Worm (Caenorhabditis elegans): Measurements from ENCODE around the gene algn-2.

The algn-2 gene

ce11 chrII:5379614-5380077 is 4.6 kb downstream of the algn-2 start, which contains the start of gene pkc-3 (continued):
- no peak for TF ChIP-seq elt-1 (tag; optimal IDR thresholded peaks at IDR 0.05)

- no peak for TF ChIP-seq elt-2 (tag; optimal IDR thresholded peaks at IDR 0.05)
- peak; percentile 0 for TF ChIP-seq nhr-23 (tag; optimal IDR thresholded peaks at IDR 0.05)
- TF ChIP-seq tbx-2 (tag; optimal IDR thresholded peaks at IDR 0.05), result no peak
- peak; percentile 8 for TF ChIP-seq nhr-43 (tag; optimal IDR thresholded peaks at IDR 0.05; ENCODE audit: poor library complexity, severe bottlenecking)
Observed at ce11 chrII:5384282-5384681, 9.2 kb downstream of the algn-2 start.

ce11 chrII:5387217-5387616 is 12.2 kb downstream of the algn-2 start, which contains the start of gene ccpp-6:
Gene ccpp-6, minus strand, starts transcription at chrII:5387317.
- no peak for TF ChIP-seq snpc-4 (tag; optimal IDR thresholded peaks at IDR 0.05)
- no peak for TF ChIP-seq ceh-9 (tag; optimal IDR thresholded peaks at IDR 0.05)
- TF ChIP-seq elt-2 (tag; optimal IDR thresholded peaks at IDR 0.05), result peak; percentile 3
- TF ChIP-seq R02D3.7 (tag; optimal IDR thresholded peaks at IDR 0.05), result no peak
- TF ChIP-seq pqm-1 (tag; optimal IDR thresholded peaks at IDR 0.05), result no peak

DNA sequence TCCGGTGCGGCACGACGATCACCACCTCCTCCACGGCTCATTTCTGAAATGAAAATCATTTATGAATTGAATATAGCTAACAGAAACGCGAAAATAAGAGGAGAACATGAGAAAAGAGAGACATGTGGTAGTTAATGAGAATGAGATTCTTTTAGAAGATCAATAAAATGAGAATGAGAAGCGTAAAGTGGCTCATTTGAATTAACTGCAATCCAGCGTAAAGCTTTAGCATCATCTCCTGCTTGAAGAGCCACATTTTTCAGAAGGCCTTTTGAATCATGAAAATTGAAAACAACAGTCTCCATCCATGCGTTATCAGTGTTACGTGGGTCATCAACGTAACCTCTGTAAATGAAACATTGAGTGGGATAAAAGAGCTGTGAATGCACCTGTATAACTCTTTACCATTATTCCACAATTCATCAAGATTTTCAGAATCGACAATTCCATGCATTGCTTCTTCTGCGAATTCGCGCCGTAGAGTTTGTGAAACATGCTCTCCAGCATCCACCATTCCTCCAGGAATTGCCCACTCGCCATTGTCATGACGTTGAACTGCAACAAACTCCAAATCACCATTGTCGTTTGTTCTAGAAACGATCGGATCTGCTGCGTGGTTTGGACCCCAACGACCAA is 13.8 kb downstream of the algn-2 start, which contains the start of gene rsp-4:
Gene rsp-4, minus strand, starts transcription at position 51 of the 636 bp plus-strand sequence.
- no peak for TF ChIP-seq nhr-67 (tag; optimal IDR thresholded peaks at IDR 0.05)
- TF ChIP-seq fkh-10 (GFP tag; optimal IDR thresholded peaks at IDR 0.05), result no peak
- TF ChIP-seq lin-15B (tag; optimal IDR thresholded peaks at IDR 0.05), result no peak
- no peak for TF ChIP-seq elt-2 (tag; optimal IDR thresholded peaks at IDR 0.05)
- TF ChIP-seq lsy-12 (tag; optimal IDR thresholded peaks at IDR 0.05), result no peak
- no peak for TF ChIP-seq nhr-12 (tag; optimal IDR thresholded peaks at IDR 0.05)
- TF ChIP-seq nhr-43 (tag; optimal IDR thresholded peaks at IDR 0.05; ENCODE audit: poor library complexity, severe bottlenecking), result no peak
- no peak for TF ChIP-seq nhr-28 (tag; optimal IDR thresholded peaks at IDR 0.05)
- no peak for TF ChIP-seq nhr-11 (tag; optimal IDR thresholded peaks at IDR 0.05)
- no peak for TF ChIP-seq ceh-28 (tag; optimal IDR thresholded peaks at IDR 0.05)
- TF ChIP-seq ceh-16 (tag; optimal IDR thresholded peaks at IDR 0.05), result no peak
- TF ChIP-seq mdl-1 (tag; optimal IDR thresholded peaks at IDR 0.05), result no peak
- no peak for TF ChIP-seq nhr-77 (tag; optimal IDR thresholded peaks at IDR 0.05)
- TF ChIP-seq nhr-76 (tag; optimal IDR thresholded peaks at IDR 0.05), result no peak
- no peak for TF ChIP-seq nhr-25 (tag; optimal IDR thresholded peaks at IDR 0.05)
- TF ChIP-seq ceh-82 (tag; optimal IDR thresholded peaks at IDR 0.05), result no peak

- no peak for TF ChIP-seq nhr-237 (tag; optimal IDR thresholded peaks at IDR 0.05)
- TF ChIP-seq elt-2 (tag; optimal IDR thresholded peaks at IDR 0.05), result peak; percentile 79
- no peak for TF ChIP-seq elt-1 (tag; optimal IDR thresholded peaks at IDR 0.05)
- TF ChIP-seq ztf-11 (tag; optimal IDR thresholded peaks at IDR 0.05), result no peak
- TF ChIP-seq zag-1 (tag; optimal IDR thresholded peaks at IDR 0.05), result no peak
- no peak for TF ChIP-seq unc-62 (GFP tag; optimal IDR thresholded peaks at IDR 0.05)
- peak; percentile 75 for TF ChIP-seq snpc-4 (tag; optimal IDR thresholded peaks at IDR 0.05)
- TF ChIP-seq ceh-16 (tag; optimal IDR thresholded peaks at IDR 0.05), result no peak
- TF ChIP-seq unc-39 (tag; optimal IDR thresholded peaks at IDR 0.05), result no peak
- TF ChIP-seq ZK546.5 (tag; optimal IDR thresholded peaks at IDR 0.05), result no peak
- peak; percentile 90 for TF ChIP-seq pha-4 (tag; optimal IDR thresholded peaks at IDR 0.05)
- no peak for TF ChIP-seq ceh-9 (tag; optimal IDR thresholded peaks at IDR 0.05)
- TF ChIP-seq lin-15B (tag; optimal IDR thresholded peaks at IDR 0.05), result peak; percentile 75
- TF ChIP-seq sea-2 (GFP tag; optimal IDR thresholded peaks at IDR 0.05), result no peak
- TF ChIP-seq lsy-12 (tag; optimal IDR thresholded peaks at IDR 0.05), result peak; percentile 26
- TF ChIP-seq nhr-12 (tag; optimal IDR thresholded peaks at IDR 0.05), result no peak
- no peak for TF ChIP-seq nhr-11 (tag; optimal IDR thresholded peaks at IDR 0.05)
- peak; percentile 11 for TF ChIP-seq ceh-82 (tag; optimal IDR thresholded peaks at IDR 0.05)
- no peak for TF ChIP-seq mml-1 (tag; optimal IDR thresholded peaks at IDR 0.05)
- no peak for TF ChIP-seq nhr-76 (tag; optimal IDR thresholded peaks at IDR 0.05)
- TF ChIP-seq nfya-1 (tag; optimal IDR thresholded peaks at IDR 0.05; ENCODE audit: insufficient read depth), result peak; percentile 82
- peak; percentile 71 for TF ChIP-seq jun-1 (tag; optimal IDR thresholded peaks at IDR 0.05)
- peak; percentile 29 for TF ChIP-seq pqm-1 (tag; optimal IDR thresholded peaks at IDR 0.05)
- no peak for TF ChIP-seq nhr-67 (tag; optimal IDR thresholded peaks at IDR 0.05)
- peak; percentile 92 for TF ChIP-seq nhr-25 (tag; optimal IDR thresholded peaks at IDR 0.05)
- no peak for TF ChIP-seq nhr-28 (tag; optimal IDR thresholded peaks at IDR 0.05)
- peak; percentile 58 for TF ChIP-seq ztf-4 (tag; optimal IDR thresholded peaks at IDR 0.05)
- peak; percentile 61 for TF ChIP-seq R02D3.7 (tag; optimal IDR thresholded peaks at IDR 0.05)
- TF ChIP-seq fkh-2 (tag; optimal IDR thresholded peaks at IDR 0.05), result no peak
- TF ChIP-seq eor-1 (tag; optimal IDR thresholded peaks at IDR 0.05), result no peak
- no peak for TF ChIP-seq elt-3 (tag; optimal IDR thresholded peaks at IDR 0.05)
- TF ChIP-seq daf-12 (tag; optimal IDR thresholded peaks at IDR 0.05), result no peak
- TF ChIP-seq egl-27 (tag; optimal IDR thresholded peaks at IDR 0.05), result no peak
- peak; percentile 79 for TF ChIP-seq lin-39 (tag; optimal IDR thresholded peaks at IDR 0.05)
- peak; percentile 51 for TF ChIP-seq hmg-11 (tag; optimal IDR thresholded peaks at IDR 0.05)
Observed at ce11 chrII:5389831-5390323, 14.8 kb downstream of the algn-2 start, which contains the start of gene ndx-6. Gene ndx-6, minus strand, starts transcription at chrII:5389881.

Measured in whole organism, L3 larva.